Fruit fly (Drosophila melanogaster) whole organism, pupa: ENCODE data around the gene Ddx1.

Experiments used
- CG10348 ChIP-seq: fragments of 200-800 bp; sonication (Bioruptor generic); IDR thresholded peaks from 2 replicates; pipeline ENCODE4 v1.3.6; 2022; ENCODE audit warnings: missing biosample characterization, missing genetic modification characterization
- CG12605 ChIP-seq: fragments of 200-800 bp; sonication (Bioruptor generic); IDR thresholded peaks from 2 replicates; pipeline ENCODE4 v1.3.6; 2022; ENCODE audit warnings: missing biosample characterization, missing genetic modification characterization
- CG13204 ChIP-seq: fragments of 200-800 bp; sonication (Bioruptor generic); optimal IDR thresholded peaks from 2 replicates; lab custom pipeline; 2018; ENCODE audit warnings: missing biosample characterization, mild to moderate bottlenecking, missing genetic modification characterization, moderate library complexity
- CG14655 ChIP-seq: fragments of 200-800 bp; sonication (Bioruptor generic); optimal IDR thresholded peaks from 3 replicates; lab custom pipeline; 2017; ENCODE audit warnings: mild to moderate bottlenecking, missing biosample characterization, missing genetic modification reagents, missing genetic modification characterization
- CG17806 ChIP-seq: fragments of 200-800 bp; sonication (Bioruptor generic); optimal IDR thresholded peaks from 2 replicates; lab custom pipeline; 2018; ENCODE audit warnings: missing biosample characterization, mild to moderate bottlenecking, missing genetic modification characterization, moderate library complexity
- CG34367 ChIP-seq: fragments of 200-800 bp; sonication (Bioruptor generic); optimal IDR thresholded peaks from 2 replicates; lab custom pipeline; 2018; ENCODE audit warnings: missing biosample characterization, mild to moderate bottlenecking, missing genetic modification characterization
- CG4496 ChIP-seq: fragments of 200-800 bp; sonication (Bioruptor generic); IDR thresholded peaks from 3 replicates; pipeline ENCODE4 v1.3.6; 2022; ENCODE audit warnings: missing biosample characterization, missing genetic modification characterization
- D1 ChIP-seq: fragments of 200-800 bp; sonication (Bioruptor generic); optimal IDR thresholded peaks from 2 replicates; lab custom pipeline; 2018; ENCODE audit warnings: missing biosample characterization, mild to moderate bottlenecking, missing genetic modification characterization, moderate library complexity
- Pif1A ChIP-seq: fragments of 200-800 bp; sonication (Bioruptor generic); optimal IDR thresholded peaks from 3 replicates; lab custom pipeline; 2016; ENCODE audit warnings: missing biosample characterization, missing genetic modification characterization
- Pif1B ChIP-seq: fragments of 200-800 bp; sonication (Bioruptor generic); optimal IDR thresholded peaks from 3 replicates; lab custom pipeline; 2016; ENCODE audit warnings: missing biosample characterization, missing genetic modification characterization
- fd96Ca ChIP-seq: fragments of 200-800 bp; sonication (Bioruptor generic); IDR thresholded peaks from 3 replicates; pipeline ENCODE4 v1.3.6; 2022; ENCODE audit warnings: missing biosample characterization, missing genetic modification characterization
- rn ChIP-seq: fragments of 200-800 bp; sonication (Bioruptor generic); IDR thresholded peaks from 2 replicates; pipeline ENCODE4 v1.3.6; 2022; ENCODE audit warnings: missing biosample characterization, missing genetic modification characterization

dm6 chr3L:22267248-22267957 is 4.2 kb downstream of the Ddx1 start, which contains the start of gene Csp:
- no peak for TF ChIP-seq CG17806 (tag; lab: Kevin White, UChicago)
- no peak for TF ChIP-seq CG13204 (GFP tag; lab: Kevin White, UChicago)
- TF ChIP-seq Pif1B (GFP tag; lab: Kevin White, UChicago): no peak
- TF ChIP-seq fd96Ca (GFP tag; lab: Robert Waterston, UW): 0 out of 3 replicates have a peak, but pooled peaks have one; percentile 11
- no peak for TF ChIP-seq rn (GFP tag; lab: Robert Waterston, UW)
- TF ChIP-seq CG14655: no peak
- TF ChIP-seq CG12605 (GFP tag; lab: Robert Waterston, UW): no peak
- TF ChIP-seq CG10348 (GFP tag; lab: Robert Waterston, UW): no peak
- TF ChIP-seq CG4496 (GFP tag; lab: Robert Waterston, UW): peak; percentile 36; the same call in 2 of the 3 replicates
- TF ChIP-seq CG34367 (tag; lab: Kevin White, UChicago): no peak
- no peak for TF ChIP-seq Pif1A (GFP tag; lab: Kevin White, UChicago)
- no peak for TF ChIP-seq D1
